Worm (Caenorhabditis elegans) whole organism, late embryonic: ENCODE data around the gene F18H3.4.

ENCODE experiments used
- C08G9.2 ChIP-seq: sonication (generic microtip); optimal IDR thresholded peaks from 2 replicates; lab custom pipeline; 2016; ENCODE audit warnings: mild to moderate bottlenecking, missing genetic modification characterization, moderate library complexity, missing compliant biosample characterization
- C38D4.7 ChIP-seq: fragments of 200-800 bp; sonication (Bioruptor generic); optimal IDR thresholded peaks from 2 replicates; lab custom pipeline; 2018; ENCODE audit warnings: mild to moderate bottlenecking, missing genetic modification characterization, moderate library complexity, missing compliant biosample characterization
- F13H6.1 ChIP-seq: sonication (generic microtip); optimal IDR thresholded peaks from 2 replicates; lab custom pipeline; 2016; ENCODE audit warnings: missing genetic modification characterization, missing compliant biosample characterization
- K02D7.2 ChIP-seq: sonication (generic microtip); optimal IDR thresholded peaks from 2 replicates; lab custom pipeline; 2017; ENCODE audit warnings: mild to moderate bottlenecking, missing genetic modification characterization, missing compliant biosample characterization
- K09A11.1 ChIP-seq: sonication (generic microtip); optimal IDR thresholded peaks from 2 replicates; lab custom pipeline; 2017; ENCODE audit warnings: antibody characterized with exemption, mild to moderate bottlenecking, missing genetic modification characterization, missing compliant biosample characterization; ENCODE audit not compliant: insufficient read depth
- T23F11.4 ChIP-seq: fragments of 200-800 bp; sonication (Bioruptor generic); optimal IDR thresholded peaks from 2 replicates; lab custom pipeline; 2018; ENCODE audit warnings: mild to moderate bottlenecking, missing genetic modification characterization, missing compliant biosample characterization
- ahr-1 ChIP-seq: sonication (generic microtip); optimal IDR thresholded peaks from 2 replicates; lab custom pipeline; 2016; ENCODE audit warnings: missing genetic modification characterization, missing compliant biosample characterization
- ceh-18 ChIP-seq: sonication (generic microtip); optimal IDR thresholded peaks from 2 replicates; lab custom pipeline; 2016; ENCODE audit warnings: missing genetic modification characterization, missing compliant biosample characterization
- ceh-2 ChIP-seq: sonication (generic microtip); optimal IDR thresholded peaks from 2 replicates; lab custom pipeline; 2016; ENCODE audit warnings: missing genotype, missing genetic modification characterization, missing compliant biosample characterization
- ceh-22 ChIP-seq: sonication (generic microtip); optimal IDR thresholded peaks from 2 replicates; lab custom pipeline; 2017; ENCODE audit warnings: missing biosample characterization, missing genetic modification characterization
- ceh-30 ChIP-seq: fragments of 150-350 bp; optimal IDR thresholded peaks from 2 replicates; lab custom pipeline; 2014; ENCODE audit warnings: missing biosample characterization, missing genetic modification characterization
- ceh-31 ChIP-seq: sonication (generic microtip); optimal IDR thresholded peaks from 2 replicates; lab custom pipeline; 2016; ENCODE audit warnings: missing genetic modification characterization, missing compliant biosample characterization
- ceh-34 ChIP-seq: sonication (generic microtip); optimal IDR thresholded peaks from 2 replicates; lab custom pipeline; 2016; ENCODE audit warnings: mild to moderate bottlenecking, missing genetic modification characterization, missing compliant biosample characterization
- ceh-45 ChIP-seq: fragments of 200-800 bp; sonication (Bioruptor generic); IDR thresholded peaks from 2 replicates; pipeline ENCODE4 v1.3.6; 2022; ENCODE audit warnings: missing genetic modification reagents, missing genetic modification characterization, missing compliant biosample characterization
- ceh-48 ChIP-seq: sonication (generic microtip); optimal IDR thresholded peaks from 2 replicates; lab custom pipeline; 2016; ENCODE audit warnings: missing genetic modification characterization, inconsistent platforms, missing compliant biosample characterization
- ceh-6 ChIP-seq: fragments of 200-800 bp; sonication (Bioruptor generic); optimal IDR thresholded peaks from 2 replicates; lab custom pipeline; 2018; ENCODE audit warnings: mild to moderate bottlenecking, missing genetic modification characterization, missing compliant biosample characterization
- ceh-9 ChIP-seq: sonication (generic microtip); optimal IDR thresholded peaks from 2 replicates; lab custom pipeline; 2016; ENCODE audit warnings: mild to moderate bottlenecking, missing genetic modification characterization, inconsistent platforms, missing compliant biosample characterization
- che-1 ChIP-seq: sonication (generic microtip); optimal IDR thresholded peaks from 2 replicates; lab custom pipeline; 2016; ENCODE audit warnings: mild to moderate bottlenecking, missing genetic modification characterization, missing compliant biosample characterization
- dve-1 ChIP-seq: sonication (generic microtip); optimal IDR thresholded peaks from 2 replicates; lab custom pipeline; 2017; ENCODE audit warnings: antibody characterized with exemption, mild to moderate bottlenecking, missing genetic modification characterization, missing compliant biosample characterization
- elt-2 ChIP-seq: sonication (generic microtip); optimal IDR thresholded peaks from 2 replicates; lab custom pipeline; 2016; ENCODE audit warnings: missing genetic modification reagents, missing genetic modification characterization, missing compliant biosample characterization
- elt-4 ChIP-seq: sonication (generic microtip); optimal IDR thresholded peaks from 2 replicates; lab custom pipeline; 2016; ENCODE audit warnings: missing genetic modification characterization, missing compliant biosample characterization
- fax-1 ChIP-seq: sonication (generic microtip); optimal IDR thresholded peaks from 2 replicates; lab custom pipeline; 2016; ENCODE audit warnings: missing genotype, missing genetic modification characterization, missing compliant biosample characterization
- fkh-6 ChIP-seq: sonication (generic microtip); optimal IDR thresholded peaks from 2 replicates; lab custom pipeline; 2016; ENCODE audit warnings: missing genetic modification characterization, missing compliant biosample characterization
- gmeb-2 ChIP-seq: sonication (generic microtip); optimal IDR thresholded peaks from 2 replicates; lab custom pipeline; 2016; ENCODE audit warnings: missing genetic modification characterization, inconsistent platforms, missing compliant biosample characterization
- hlh-13 ChIP-seq: fragments of 200-800 bp; sonication (Bioruptor generic); optimal IDR thresholded peaks from 2 replicates; lab custom pipeline; 2018; ENCODE audit warnings: mild to moderate bottlenecking, missing genetic modification characterization, missing compliant biosample characterization
- hlh-15 ChIP-seq: sonication (generic microtip); optimal IDR thresholded peaks from 2 replicates; lab custom pipeline; 2016; ENCODE audit warnings: missing genetic modification characterization, missing compliant biosample characterization
- hlh-30 ChIP-seq: sonication (generic microtip); optimal IDR thresholded peaks from 2 replicates; lab custom pipeline; 2017; ENCODE audit warnings: antibody characterized with exemption, missing genetic modification characterization, missing compliant biosample characterization; ENCODE audit not compliant: insufficient read depth
- hlh-6 ChIP-seq: sonication (generic microtip); optimal IDR thresholded peaks from 2 replicates; lab custom pipeline; 2016; ENCODE audit warnings: missing genotype, missing genetic modification characterization, missing compliant biosample characterization
- hlh-8 ChIP-seq: sonication (generic microtip); optimal IDR thresholded peaks from 2 replicates; lab custom pipeline; 2016; ENCODE audit warnings: missing genotype, missing genetic modification characterization, missing compliant biosample characterization
- nhr-11 ChIP-seq: fragments of 150-350 bp; optimal IDR thresholded peaks from 2 replicates; lab custom pipeline; 2014; ENCODE audit warnings: missing biosample characterization, missing genetic modification characterization
- npax-4 ChIP-seq: sonication (generic microtip); optimal IDR thresholded peaks from 2 replicates; lab custom pipeline; 2016; ENCODE audit warnings: missing genetic modification characterization, missing compliant biosample characterization
- odd-2 ChIP-seq: sonication (generic microtip); optimal IDR thresholded peaks from 2 replicates; lab custom pipeline; 2017; ENCODE audit warnings: antibody characterized with exemption, mild to moderate bottlenecking, missing genetic modification characterization, missing compliant biosample characterization
- pag-3 ChIP-seq: sonication (generic microtip); optimal IDR thresholded peaks from 2 replicates; lab custom pipeline; 2016; ENCODE audit warnings: missing compliant biosample characterization, missing genetic modification characterization, borderline replicate concordance
- pat-9 ChIP-seq: fragments of 200-800 bp; sonication (Bioruptor generic); optimal IDR thresholded peaks from 2 replicates; lab custom pipeline; 2018; ENCODE audit warnings: mild to moderate bottlenecking, missing genetic modification characterization, moderate library complexity, missing compliant biosample characterization
- pax-1 ChIP-seq: fragments of 150-350 bp; optimal IDR thresholded peaks from 2 replicates; lab custom pipeline; 2014; ENCODE audit warnings: missing biosample characterization, missing genetic modification characterization
- pha-2 ChIP-seq: sonication (generic microtip); optimal IDR thresholded peaks from 2 replicates; lab custom pipeline; 2017; ENCODE audit warnings: mild to moderate bottlenecking, missing genetic modification characterization, missing compliant biosample characterization
- pha-4 ChIP-seq: fragments of 150-350 bp; optimal IDR thresholded peaks from 2 replicates; lab custom pipeline; 2018; ENCODE audit warnings: missing biosample characterization, missing genetic modification reagents, missing genetic modification characterization
- ref-2 ChIP-seq: sonication (generic microtip); optimal IDR thresholded peaks from 2 replicates; lab custom pipeline; 2016; ENCODE audit warnings: missing genetic modification characterization, missing compliant biosample characterization
- rnt-1 ChIP-seq: sonication (generic microtip); optimal IDR thresholded peaks from 2 replicates; lab custom pipeline; 2016; ENCODE audit warnings: missing genetic modification characterization, missing compliant biosample characterization
- sdc-2 ChIP-seq: sonication (generic microtip); optimal IDR thresholded peaks from 2 replicates; lab custom pipeline; 2016; ENCODE audit warnings: missing genotype, missing genetic modification characterization, missing compliant biosample characterization
- sox-4 ChIP-seq: sonication (generic microtip); optimal IDR thresholded peaks from 2 replicates; lab custom pipeline; 2017; ENCODE audit warnings: mild to moderate bottlenecking, missing genetic modification characterization, inconsistent platforms, missing compliant biosample characterization
- tbx-2 ChIP-seq: sonication (generic microtip); optimal IDR thresholded peaks from 2 replicates; lab custom pipeline; 2016; ENCODE audit warnings: missing genetic modification characterization, missing compliant biosample characterization
- ttx-3 ChIP-seq: sonication (generic microtip); optimal IDR thresholded peaks from 2 replicates; lab custom pipeline; 2016; ENCODE audit warnings: missing genetic modification reagents, missing genetic modification characterization, missing compliant biosample characterization
- unc-3 ChIP-seq, 2 experiments: fragments of 200-800 bp in 1 of 2; sonication (Bioruptor generic) in 1 of 2; sonication (generic microtip) in 1 of 2; conservative IDR thresholded peaks in 1 of 2; optimal IDR thresholded peaks in 1 of 2; 2 replicates each; pipeline versions ENCODE4 v1.3.6 to Lab custom; 2016 to 2022; ENCODE audit warnings: missing compliant biosample characterization in 2 of 2, missing genetic modification characterization in 2 of 2, missing genetic modification reagents in 1 of 2
- unc-42 ChIP-seq: sonication (generic microtip); optimal IDR thresholded peaks from 2 replicates; lab custom pipeline; 2016; ENCODE audit warnings: missing genotype, missing genetic modification characterization, missing compliant biosample characterization
- unc-55 ChIP-seq: sonication (generic microtip); optimal IDR thresholded peaks from 2 replicates; lab custom pipeline; 2017; ENCODE audit warnings: missing biosample characterization, missing genetic modification reagents, missing genetic modification characterization
- unc-86 ChIP-seq: sonication (generic microtip); optimal IDR thresholded peaks from 2 replicates; lab custom pipeline; 2016; ENCODE audit warnings: missing genetic modification characterization, missing compliant biosample characterization

Gene F18H3.4

ce11 chrX:13511796-13512195 lies 17.1 kb upstream of the F18H3.4 start (continued):
- TF ChIP-seq T23F11.4 (GFP tag; lab: Kevin White, UChicago) (peak; percentile 77), pha-2 (peak; percentile 23), ceh-48 (peak; percentile 48), ceh-30 (tag; lab: Kevin White, UChicago) (peak; percentile 4), unc-3 (GFP tag; conservative IDR thresholded peaks at IDR 0.05; lab: Robert Waterston, UW) (peak; percentile 67), unc-3 (tag; optimal IDR thresholded peaks at IDR 0.05; lab: Kevin White, UChicago) (peak; percentile 71), ceh-9 (peak; percentile 50), K09A11.1 (tag; lab: Kevin White, UChicago) (peak; percentile 46), unc-86 (tag; lab: Kevin White, UChicago) (peak; percentile 72), hlh-6 (tag; lab: Kevin White, UChicago) (peak; percentile 78), tbx-2 (peak; percentile 70), odd-2 (tag; lab: Kevin White, UChicago) (peak; percentile 56), rnt-1 (tag; lab: Kevin White, UChicago) (peak; percentile 57), hlh-8 (tag; lab: Kevin White, UChicago) (peak; percentile 70), pax-1 (no peak), ceh-18 (tag; lab: Kevin White, UChicago) (peak; percentile 27), sdc-2 (tag; lab: Kevin White, UChicago) (peak; percentile 94), nhr-11 (tag; lab: Kevin White, UChicago) (no peak), npax-4 (tag; lab: Kevin White, UChicago) (peak; percentile 67), K02D7.2 (tag; lab: Kevin White, UChicago) (no peak), dve-1 (peak; percentile 24), pat-9 (tag; lab: Kevin White, UChicago) (peak; percentile 64), pag-3 (tag; lab: Kevin White, UChicago) (no peak), ceh-45 (GFP tag; lab: Robert Waterston, UW) (peak; percentile 60; the same call in 1 of the 2 replicates), unc-55 (GFP tag; lab: Kevin White, UChicago) (no peak), C08G9.2 (tag; lab: Kevin White, UChicago) (peak; percentile 67), ceh-31 (tag; lab: Kevin White, UChicago) (peak; percentile 23), ttx-3 (tag; lab: Kevin White, UChicago) (peak; percentile 68), hlh-15 (peak; percentile 46), C38D4.7 (GFP tag; lab: Kevin White, UChicago) (peak; percentile 79), hlh-30 (tag; lab: Kevin White, UChicago) (peak; percentile 41), fkh-6 (tag; lab: Kevin White, UChicago) (peak; percentile 77)

- TF ChIP-seq pat-9 (tag; lab: Kevin White, UChicago) (no peak), elt-2 (tag; lab: Kevin White, UChicago) (peak; percentile 19), hlh-30 (tag; lab: Kevin White, UChicago) (no peak), unc-3 (GFP tag; conservative IDR thresholded peaks at IDR 0.05; lab: Robert Waterston, UW) (no peak), unc-3 (tag; optimal IDR thresholded peaks at IDR 0.05; lab: Kevin White, UChicago) (no peak), elt-4 (no peak), C08G9.2 (tag; lab: Kevin White, UChicago) (no peak), ceh-2 (tag; lab: Kevin White, UChicago) (peak; percentile 0), hlh-8 (tag; lab: Kevin White, UChicago) (no peak), unc-42 (tag; lab: Kevin White, UChicago) (peak; percentile 61), unc-55 (GFP tag; lab: Kevin White, UChicago) (no peak), ceh-22 (tag; lab: Kevin White, UChicago) (no peak), ceh-45 (GFP tag; lab: Robert Waterston, UW) (no peak), unc-86 (tag; lab: Kevin White, UChicago) (no peak), hlh-13 (GFP tag; lab: Kevin White, UChicago) (no peak), gmeb-2 (tag; lab: Kevin White, UChicago) (no peak), fax-1 (tag; lab: Kevin White, UChicago) (no peak), che-1 (tag; lab: Kevin White, UChicago) (no peak), hlh-6 (tag; lab: Kevin White, UChicago) (no peak), ahr-1 (tag; lab: Kevin White, UChicago) (no peak), F13H6.1 (tag; lab: Kevin White, UChicago) (no peak), T23F11.4 (GFP tag; lab: Kevin White, UChicago) (no peak), ref-2 (tag; lab: Kevin White, UChicago) (peak; percentile 24), pax-1 (no peak), ceh-9 (no peak), ceh-48 (peak; percentile 55), hlh-15 (no peak), nhr-11 (tag; lab: Kevin White, UChicago) (no peak), pag-3 (tag; lab: Kevin White, UChicago) (no peak), ceh-6 (no peak), ceh-34 (tag; lab: Kevin White, UChicago) (no peak), pha-4 (no peak), sox-4 (tag; lab: Kevin White, UChicago) (no peak), rnt-1 (tag; lab: Kevin White, UChicago) (peak; percentile 5)
These were observed 14.5 kb upstream of the F18H3.4 start for ce11 chrX:13514384-13514783.
